Worm (Caenorhabditis elegans): Measurements from ENCODE around the gene F55C5.17.

DNA sequence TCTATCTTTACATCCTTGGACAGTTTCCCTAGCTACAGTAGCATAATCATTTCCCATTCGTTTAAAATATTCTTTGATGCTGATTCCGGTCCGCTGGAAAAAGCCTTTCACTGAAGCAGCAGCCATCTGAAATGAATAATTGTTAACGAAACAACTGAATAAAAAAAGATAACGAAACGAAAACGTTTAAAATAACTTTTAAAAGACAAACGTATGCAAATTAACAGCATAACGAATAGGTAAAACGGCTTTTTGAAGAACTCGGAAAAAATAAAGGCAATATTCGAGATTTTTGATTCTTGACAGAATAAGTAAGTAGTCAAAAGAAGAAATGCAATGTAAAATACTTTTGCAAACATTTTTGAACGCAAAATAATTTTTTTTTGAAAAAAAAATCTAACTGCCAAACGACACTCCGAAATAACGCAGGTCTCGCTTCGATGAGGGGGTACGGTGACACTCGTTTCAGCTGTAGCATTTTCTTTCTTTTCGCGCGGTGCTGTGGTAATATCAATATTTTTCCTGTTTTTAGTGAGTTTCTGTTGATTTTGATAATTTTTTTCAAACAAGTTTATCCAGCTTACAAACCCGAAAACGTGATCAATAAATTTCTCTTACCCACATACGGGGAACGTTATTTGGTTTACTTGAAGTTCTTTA, 15.7 kb downstream of the F55C5.17 start, which contains the start of the genes R04F11.5 and R04F11.2:
- TF ChIP-seq ceh-45 (GFP tag; IDR thresholded peaks at IDR 0.05) (no peak), T23F11.4 (GFP tag; optimal IDR thresholded peaks at IDR 0.05) (no peak), pag-3 (tag; optimal IDR thresholded peaks at IDR 0.05; ENCODE audit: borderline replicate concordance) (no peak), npax-4 (tag; optimal IDR thresholded peaks at IDR 0.05) (no peak), pax-1 (tag; optimal IDR thresholded peaks at IDR 0.05) (no peak), elt-2 (tag; optimal IDR thresholded peaks at IDR 0.05) (no peak), lin-11 (tag; optimal IDR thresholded peaks at IDR 0.05) (no peak), sox-4 (tag; optimal IDR thresholded peaks at IDR 0.05) (no peak)

Measured in whole organism, late embryonic.